Fruit fly (Drosophila melanogaster): ENCODE measurements around the gene Tdh.

DNA sequence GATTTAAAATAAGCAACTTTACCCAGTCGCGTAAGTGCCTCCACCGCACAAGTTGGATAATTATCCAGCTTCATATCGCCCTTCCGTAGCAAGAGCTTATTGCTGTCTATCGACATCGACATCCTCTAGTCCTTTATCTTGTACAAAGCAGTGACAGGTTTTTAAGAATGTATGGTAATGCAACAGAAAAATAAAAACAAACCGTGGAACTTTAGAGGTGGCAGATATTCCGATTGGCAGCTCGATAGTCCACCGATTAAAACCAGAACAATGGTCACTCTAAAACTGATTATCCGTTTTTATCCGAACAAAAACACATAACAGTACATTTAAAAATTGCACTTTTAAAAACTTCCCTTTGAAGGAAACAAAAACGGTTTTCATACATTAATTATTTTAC lies 39.3 kb upstream of the Tdh start, which contains the start of gene CG5274:
- TF ChIP-seq Myc (optimal IDR thresholded peaks at IDR 0.05) (no peak), Sin3A (optimal IDR thresholded peaks at IDR 0.05) (no peak), h (optimal IDR thresholded peaks at IDR 0.05) (no peak)

Data from Kc167 (cell line).